Fruit fly (Drosophila melanogaster): Measurements from ENCODE around the gene Ctr1C.
A peak's percentile ranks its signal among the peaks of the same experiment; 100 is the strongest.

Ctr1C gene

dm6 chr3R:30932092-30932491, 32.0 kb downstream of the Ctr1C start (continued):
- TF ChIP-seq YL-1 (GFP tag; optimal IDR thresholded peaks at IDR 0.05) (no peak), ci (GFP tag; IDR thresholded peaks at IDR 0.05) (0 out of 3 replicates have a peak, but pooled peaks have one; percentile 25), Meics (GFP tag; optimal IDR thresholded peaks at IDR 0.05) (no peak), jumu (GFP tag; optimal IDR thresholded peaks at IDR 0.05) (no peak), CG6683 (GFP tag; optimal IDR thresholded peaks at IDR 0.05) (no peak), Dp (GFP tag; optimal IDR thresholded peaks at IDR 0.05) (no peak), CG34422 (GFP tag; IDR thresholded peaks at IDR 0.05) (no peak), pho (GFP tag; optimal IDR thresholded peaks at IDR 0.05) (no peak), wek (GFP tag; optimal IDR thresholded peaks at IDR 0.05) (no peak), Med (GFP tag) (peak; percentile 63), CG8388 (GFP tag; optimal IDR thresholded peaks at IDR 0.05) (no peak), z (GFP tag; IDR thresholded peaks at IDR 0.05) (no peak), CG10209 (GFP tag; optimal IDR thresholded peaks at IDR 0.05) (peak; percentile 1), CG3281 (GFP tag; optimal IDR thresholded peaks at IDR 0.05) (no peak), CG16815 (GFP tag; optimal IDR thresholded peaks at IDR 0.05) (no peak), nau (GFP tag; optimal IDR thresholded peaks at IDR 0.05) (no peak), jing (GFP tag; optimal IDR thresholded peaks at IDR 0.05) (no peak), GATAe (GFP tag; conservative IDR thresholded peaks at IDR 0.05) (no peak), lilli (GFP tag; optimal IDR thresholded peaks at IDR 0.05) (no peak), CG15696 (tag; optimal IDR thresholded peaks at IDR 0.05) (peak; percentile 37), CG2678 (tag; optimal IDR thresholded peaks at IDR 0.05) (peak; percentile 22), CG11723 (GFP tag; optimal IDR thresholded peaks at IDR 0.05) (no peak), CG18011 (GFP tag; optimal IDR thresholded peaks at IDR 0.05) (no peak), kah (GFP tag; optimal IDR thresholded peaks at IDR 0.05) (no peak), tna (GFP tag; IDR thresholded peaks at IDR 0.05; ENCODE audit: partially characterized antibody) (no peak), CG31441 (GFP tag; IDR thresholded peaks at IDR 0.05) (no peak), CG14860 (GFP tag; IDR thresholded peaks at IDR 0.05; ENCODE audit: partially characterized antibody) (no peak), HLH4C (GFP tag; IDR thresholded peaks at IDR 0.05; ENCODE audit: partially characterized antibody) (no peak), grn (GFP tag; optimal IDR thresholded peaks at IDR 0.05) (no peak), otp (GFP tag; IDR thresholded peaks at IDR 0.05) (0 out of 3 replicates have a peak, but pooled peaks have one; percentile 33), pum (GFP tag; optimal IDR thresholded peaks at IDR 0.05) (no peak), CG14710 (tag; optimal IDR thresholded peaks at IDR 0.05) (peak; percentile 1), CG11695 (GFP tag; IDR thresholded peaks at IDR 0.05) (no peak), Awh (GFP tag; IDR thresholded peaks at IDR 0.05) (peak; percentile 38; the same call in 1 of the 2 replicates), cato (GFP tag; optimal IDR thresholded peaks at IDR 0.05; ENCODE audit: borderline replicate concordance) (no peak), Hr39 (optimal IDR thresholded peaks at IDR 0.05) (no peak), exex (tag; optimal IDR thresholded peaks at IDR 0.05) (no peak), Hsf (GFP tag; optimal IDR thresholded peaks at IDR 0.05) (no peak), CG1233 (GFP tag; optimal IDR thresholded peaks at IDR 0.05) (no peak), CG34376 (GFP tag; optimal IDR thresholded peaks at IDR 0.05) (no peak), ase (GFP tag; IDR thresholded peaks at IDR 0.05) (no peak), CG10366 (GFP tag; IDR thresholded peaks at IDR 0.05) (no peak), CG10565 (GFP tag; optimal IDR thresholded peaks at IDR 0.05) (no peak), CG17802 (tag; optimal IDR thresholded peaks at IDR 0.05) (no peak), aop (GFP tag; IDR thresholded peaks at IDR 0.05) (no peak), CG14667 (GFP tag; IDR thresholded peaks at IDR 0.05) (no peak), CG12299 (tag; optimal IDR thresholded peaks at IDR 0.05) (no peak), CG11696 (GFP tag; IDR thresholded peaks at IDR 0.05) (no peak), Hand (GFP tag; optimal IDR thresholded peaks at IDR 0.05) (no peak), Tbp (GFP tag; optimal IDR thresholded peaks at IDR 0.05) (no peak), CG7786 (GFP tag; optimal IDR thresholded peaks at IDR 0.05) (no peak), ro (GFP tag; IDR thresholded peaks at IDR 0.05) (no peak)

Measured in whole organism, embryonic.